Fruit fly (Drosophila melanogaster) whole organism, wandering third instar larva: ENCODE measurements around the gene Dip-B.

Source experiments
- CG32264 ChIP-seq: fragments of 200-800 bp; sonication (Bioruptor generic); optimal IDR thresholded peaks from 2 replicates; lab custom pipeline; 2016; ENCODE audit warnings: missing biosample characterization, missing genetic modification characterization
- Dif ChIP-seq: fragments of 200-275, 200-300 bp; sonication (Bioruptor generic); optimal IDR thresholded peaks from 2 replicates; lab custom pipeline; 2018; ENCODE audit warnings: missing biosample characterization, missing genetic modification characterization; ENCODE audit not compliant: partially characterized antibody
- N ChIP-seq: fragments of >200 bp; optimal IDR thresholded peaks from 2 replicates; lab custom pipeline; 2018; ENCODE audit warnings: missing biosample characterization, missing external identifiers, missing genetic modification characterization
- Sp1 ChIP-seq: fragments of 200-800 bp; sonication (Bioruptor generic); optimal IDR thresholded peaks from 3 replicates; lab custom pipeline; 2019; ENCODE audit warnings: missing biosample characterization, mild to moderate bottlenecking, missing genetic modification characterization, moderate library complexity
- dmrt93B ChIP-seq: fragments of 200-800 bp; sonication (Bioruptor generic); optimal IDR thresholded peaks from 2 replicates; lab custom pipeline; 2018; ENCODE audit warnings: missing biosample characterization, mild to moderate bottlenecking, missing genetic modification characterization

dm6 chr3R:13806032-13806709 lies 24.1 kb downstream of the Dip-B start:
- no peak for TF ChIP-seq dmrt93B (GFP tag; lab: Kevin White, UChicago)
- no peak for TF ChIP-seq CG32264 (GFP tag; lab: Kevin White, UChicago)
- no peak for TF ChIP-seq Sp1
- no peak for TF ChIP-seq N (GFP tag; lab: Kevin White, UChicago)
- TF ChIP-seq Dif (GFP tag; lab: Kevin White, UChicago) = no peak
